Worm (Caenorhabditis elegans): ENCODE results near the gene cyb-2.1.
A peak's percentile ranks its signal among the peaks of the same experiment; 100 is the strongest.

The cyb-2.1 gene

DNA sequence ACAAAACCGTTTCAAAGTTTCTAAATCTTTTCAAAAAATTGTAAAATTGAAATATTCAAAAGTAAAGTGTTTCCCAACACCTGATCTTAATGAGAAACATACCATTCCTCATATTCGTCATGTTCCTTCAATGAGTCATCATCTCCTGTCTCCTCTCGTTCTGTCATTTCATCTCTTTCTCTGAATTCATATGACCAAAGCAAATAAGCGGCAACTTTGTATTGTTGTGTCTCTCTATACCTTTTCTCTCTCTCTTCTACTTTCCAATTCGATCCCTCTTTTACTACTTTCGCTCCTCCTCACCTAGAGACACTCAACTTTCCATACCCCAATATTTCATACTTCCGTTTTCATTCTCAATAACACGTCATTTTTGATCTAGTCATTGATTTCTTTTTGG is 22.5 kb downstream of the cyb-2.1 start (continued):
- TF ChIP-seq mep-1 (tag; optimal IDR thresholded peaks at IDR 0.05) (peak; percentile 14), dmd-6 (GFP tag; IDR thresholded peaks at IDR 0.05) (peak; percentile 18; the same call in 1 of the 2 replicates), hlh-30 (tag; optimal IDR thresholded peaks at IDR 0.05; ENCODE audit: insufficient read depth) (peak; percentile 70), hmg-1.1 (GFP tag; IDR thresholded peaks at IDR 0.05) (0 out of 2 replicates have a peak, but pooled peaks have one; percentile 38)

DNA sequence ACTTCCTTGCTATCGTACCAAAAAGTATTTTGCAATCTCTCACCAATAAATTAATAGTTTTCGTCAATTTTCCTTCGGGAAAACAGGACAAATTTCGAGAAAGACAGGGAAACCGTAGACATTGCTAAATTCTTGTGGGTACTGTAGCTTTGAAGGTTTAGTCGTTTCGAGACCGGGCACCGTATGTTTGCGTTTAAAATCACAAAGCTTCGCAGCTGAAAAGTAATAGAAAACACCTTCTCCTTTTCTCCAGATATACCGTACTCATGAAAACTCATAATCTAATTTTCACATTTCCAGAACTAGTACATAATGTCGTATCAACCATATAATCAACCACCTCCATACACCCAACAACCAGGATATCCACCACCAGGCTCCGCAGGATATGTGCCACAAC is 23.2 kb downstream of the cyb-2.1 start, which contains the start of gene F13H10.6:
F13H10.6 (plus strand) TSS at position 301 of the 400 bp plus-strand sequence.
- no peak for TF ChIP-seq aha-1 (tag)
- TF ChIP-seq unc-62 (GFP tag; optimal IDR thresholded peaks at IDR 0.05 in 1 of 2) = peak in 1 of 2 experiments; percentile 64
- no peak for TF ChIP-seq unc-62 (tag; optimal IDR thresholded peaks at IDR 0.05)

- TF ChIP-seq set-16 (GFP tag; IDR thresholded peaks at IDR 0.05) (no peak), madf-5 (GFP tag; IDR thresholded peaks at IDR 0.05) (no peak), T26A8.4 (GFP tag; IDR thresholded peaks at IDR 0.05) (0 out of 2 replicates have a peak, but pooled peaks have one; percentile 7), lin-1 (GFP tag; IDR thresholded peaks at IDR 0.05) (no peak), hmg-1.1 (GFP tag; IDR thresholded peaks at IDR 0.05) (no peak), unc-62 (GFP tag; optimal IDR thresholded peaks at IDR 0.05 in 1 of 2) (peak in 1 of 2 experiments; percentile 96), unc-62 (tag; optimal IDR thresholded peaks at IDR 0.05) (no peak), zag-1 (tag; optimal IDR thresholded peaks at IDR 0.05) (no peak), F37D6.2 (tag; optimal IDR thresholded peaks at IDR 0.05) (no peak), tra-1 (GFP tag; IDR thresholded peaks at IDR 0.05) (no peak), T20F7.1 (GFP tag; optimal IDR thresholded peaks at IDR 0.05) (no peak), snpc-1.2 (GFP tag; IDR thresholded peaks at IDR 0.05) (no peak), F10B5.3 (tag; optimal IDR thresholded peaks at IDR 0.05) (no peak)
These were observed 24.1 kb downstream of the cyb-2.1 start for ce11 chrIV:11009928-11010327.

DNA sequence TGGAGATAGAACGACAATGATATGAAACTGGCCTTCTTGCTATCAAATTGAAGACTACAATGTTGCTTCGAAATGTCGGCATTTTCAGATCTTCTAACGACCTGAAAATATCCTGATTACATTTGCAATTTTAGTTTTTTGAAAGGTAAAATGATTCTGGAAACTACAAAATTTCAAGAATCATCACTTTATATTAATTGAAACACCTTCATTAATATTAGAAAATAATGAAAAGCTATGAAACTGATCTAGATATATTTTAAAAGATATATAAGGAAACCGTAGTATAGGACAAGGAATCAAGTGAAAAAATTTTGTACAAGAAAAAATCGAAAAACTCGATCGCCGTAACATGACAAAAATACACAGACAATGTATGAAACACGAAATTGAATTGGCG is 26.1 kb downstream of the cyb-2.1 start, which contains the start of gene ndx-9:
ndx-9 (minus strand) TSS at position 101 of the 400 bp plus-strand sequence.
- TF ChIP-seq ceh-20 (GFP tag; IDR thresholded peaks at IDR 0.05) (no peak), lin-38 (GFP tag; IDR thresholded peaks at IDR 0.05) (peak; percentile 32; the same call in 1 of the 2 replicates)

- no peak for TF ChIP-seq daf-16 (GFP tag; optimal IDR thresholded peaks at IDR 0.05)
- TF ChIP-seq daf-16 (tag; optimal IDR thresholded peaks at IDR 0.05) = peak; percentile 75
- TF ChIP-seq D1046.2 (GFP tag; IDR thresholded peaks at IDR 0.05) = no peak
- TF ChIP-seq snpc-4 (tag; optimal IDR thresholded peaks at IDR 0.05) = no peak
- no peak for TF ChIP-seq fos-1 (tag; optimal IDR thresholded peaks at IDR 0.05)
- no peak for TF ChIP-seq cey-2 (tag; optimal IDR thresholded peaks at IDR 0.05; ENCODE audit: borderline replicate concordance, insufficient read depth)
- no peak for TF ChIP-seq zag-1 (tag; optimal IDR thresholded peaks at IDR 0.05)
- no peak for TF ChIP-seq zfp-3 (GFP tag; conservative IDR thresholded peaks at IDR 0.05)
- no peak for TF ChIP-seq nhr-102 (tag; optimal IDR thresholded peaks at IDR 0.05)
- TF ChIP-seq Y75B8A.6 (GFP tag; IDR thresholded peaks at IDR 0.05) = no peak
- no peak for TF ChIP-seq nhr-48 (tag; optimal IDR thresholded peaks at IDR 0.05)
- no peak for TF ChIP-seq ceh-32 (tag; optimal IDR thresholded peaks at IDR 0.05; ENCODE audit: poor library complexity)
- no peak for TF ChIP-seq rbr-2 (tag; optimal IDR thresholded peaks at IDR 0.05)
- TF ChIP-seq ceh-82 (tag; optimal IDR thresholded peaks at IDR 0.05) = no peak
- TF ChIP-seq arid-1 (GFP tag; conservative IDR thresholded peaks at IDR 0.05) = 0 out of 2 replicates have a peak, but pooled peaks have one; percentile 32
- TF ChIP-seq tra-1 (GFP tag; IDR thresholded peaks at IDR 0.05) = 0 out of 2 replicates have a peak, but pooled peaks have one; percentile 16
- TF ChIP-seq jun-1 (tag; optimal IDR thresholded peaks at IDR 0.05) = no peak
- TF ChIP-seq nhr-111 (GFP tag; optimal IDR thresholded peaks at IDR 0.05) = no peak
- no peak for TF ChIP-seq Y5F2A.4 (GFP tag; optimal IDR thresholded peaks at IDR 0.05)
- no peak for TF ChIP-seq ctbp-1 (GFP tag; IDR thresholded peaks at IDR 0.05)
- no peak for TF ChIP-seq zip-11 (GFP tag; IDR thresholded peaks at IDR 0.05)
- TF ChIP-seq hlh-30 (tag; optimal IDR thresholded peaks at IDR 0.05; ENCODE audit: insufficient read depth) = peak; percentile 59
- no peak for TF ChIP-seq snpc-1.2 (GFP tag; IDR thresholded peaks at IDR 0.05)
- TF ChIP-seq nhr-76 (tag; optimal IDR thresholded peaks at IDR 0.05) = no peak
- no peak for TF ChIP-seq egl-27 (tag; optimal IDR thresholded peaks at IDR 0.05)
- TF ChIP-seq zip-2 (tag; optimal IDR thresholded peaks at IDR 0.05) = no peak
- TF ChIP-seq lin-38 (GFP tag; IDR thresholded peaks at IDR 0.05) = 0 out of 2 replicates have a peak, but pooled peaks have one; percentile 13
- TF ChIP-seq Y105C5A.15 (GFP tag; IDR thresholded peaks at IDR 0.05) = no peak
- TF ChIP-seq attf-4 (tag; optimal IDR thresholded peaks at IDR 0.05) = no peak
- TF ChIP-seq dpl-1 (GFP tag; optimal IDR thresholded peaks at IDR 0.05) = peak; percentile 6
These were observed 30.1 kb downstream of the cyb-2.1 start, which contains the start of gene F13H10.3 for ce11 chrIV:11015881-11016280. Gene F13H10.3 (minus strand): TSS chrIV:11015953.
